Worm (Caenorhabditis elegans): ENCODE measurements around the gene F41C3.7.

F41C3.7 gene

DNA sequence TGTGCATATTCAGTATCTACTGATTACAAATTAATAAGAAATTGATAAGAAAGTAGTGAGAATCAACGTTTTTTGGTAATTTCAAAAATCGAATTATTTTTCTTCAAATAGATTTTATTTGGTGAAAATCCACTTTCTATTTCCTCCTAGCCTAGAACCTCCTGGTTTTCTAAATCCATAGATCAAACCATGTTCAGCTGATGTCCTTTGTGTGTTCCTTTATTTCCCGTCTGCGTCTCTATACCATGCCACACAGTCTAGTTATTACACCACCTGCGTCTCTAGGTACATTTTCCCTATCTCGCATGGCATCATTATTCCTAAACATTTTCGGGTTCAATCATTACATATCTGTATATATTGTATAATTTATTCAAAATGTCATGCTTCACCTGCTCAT, 36.7 kb upstream of the F41C3.7 start, which contains the start of gene F10G7.5:
Gene F10G7.5 (plus strand): TSS at position 286 of the 400 bp plus-strand sequence.
- TF ChIP-seq ztf-4 (tag; optimal IDR thresholded peaks at IDR 0.05) = no peak
- TF ChIP-seq pha-4 (tag; optimal IDR thresholded peaks at IDR 0.05) = no peak
- TF ChIP-seq fos-1 (tag; optimal IDR thresholded peaks at IDR 0.05) = no peak
- no peak for TF ChIP-seq ceh-82 (tag; optimal IDR thresholded peaks at IDR 0.05)
- TF ChIP-seq nhr-67 (tag; optimal IDR thresholded peaks at IDR 0.05) = no peak
- peak; percentile 31 for TF ChIP-seq nfya-1 (tag; optimal IDR thresholded peaks at IDR 0.05; ENCODE audit: insufficient read depth)
- no peak for TF ChIP-seq egl-27 (tag; optimal IDR thresholded peaks at IDR 0.05)
- no peak for TF ChIP-seq fkh-2 (tag; optimal IDR thresholded peaks at IDR 0.05)
- TF ChIP-seq elt-2 (tag; optimal IDR thresholded peaks at IDR 0.05) = peak; percentile 58
- TF ChIP-seq nhr-77 (tag; optimal IDR thresholded peaks at IDR 0.05) = no peak
- no peak for TF ChIP-seq nhr-28 (tag; optimal IDR thresholded peaks at IDR 0.05)
- TF ChIP-seq unc-39 (tag; optimal IDR thresholded peaks at IDR 0.05) = no peak
- TF ChIP-seq sea-2 (GFP tag; optimal IDR thresholded peaks at IDR 0.05) = no peak
- TF ChIP-seq elt-3 (tag; optimal IDR thresholded peaks at IDR 0.05) = no peak
- TF ChIP-seq egl-5 (tag; optimal IDR thresholded peaks at IDR 0.05) = no peak
- no peak for TF ChIP-seq nhr-11 (tag; optimal IDR thresholded peaks at IDR 0.05)

DNA sequence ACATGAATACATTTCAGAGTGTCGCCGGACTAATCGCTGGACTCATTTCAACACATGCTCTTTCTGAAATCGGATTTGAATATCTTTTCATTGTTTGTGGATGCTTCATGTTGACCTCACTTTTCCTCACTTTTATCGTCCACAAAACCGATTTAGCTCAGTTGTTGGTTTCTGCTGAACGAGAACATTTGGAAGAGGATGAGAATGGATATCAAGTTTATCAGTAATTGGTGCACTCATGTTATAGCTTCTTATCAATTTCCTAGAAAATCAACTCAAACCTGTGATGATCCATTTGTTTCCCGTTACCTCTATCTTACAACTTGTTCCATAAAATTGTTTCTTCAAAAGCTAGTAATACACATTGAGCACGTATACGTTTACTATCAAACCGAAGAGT, 33.8 kb upstream of the F41C3.7 start:
- TF ChIP-seq nhr-43 (tag; optimal IDR thresholded peaks at IDR 0.05; ENCODE audit: poor library complexity, severe bottlenecking) (peak; percentile 12), sea-2 (GFP tag; optimal IDR thresholded peaks at IDR 0.05) (no peak), ceh-9 (tag; optimal IDR thresholded peaks at IDR 0.05) (no peak)

- TF ChIP-seq pha-4 (tag; optimal IDR thresholded peaks at IDR 0.05) (peak; percentile 87), ceh-9 (tag; optimal IDR thresholded peaks at IDR 0.05) (no peak), egl-5 (tag; optimal IDR thresholded peaks at IDR 0.05) (peak; percentile 24), mml-1 (tag; optimal IDR thresholded peaks at IDR 0.05) (no peak), fkh-2 (tag; optimal IDR thresholded peaks at IDR 0.05) (no peak), unc-39 (tag; optimal IDR thresholded peaks at IDR 0.05) (no peak), ceh-28 (tag; optimal IDR thresholded peaks at IDR 0.05) (peak; percentile 11), unc-62 (GFP tag; optimal IDR thresholded peaks at IDR 0.05) (no peak), skn-1 (tag; optimal IDR thresholded peaks at IDR 0.05) (peak; percentile 99), elt-3 (tag; optimal IDR thresholded peaks at IDR 0.05) (no peak), eor-1 (tag; optimal IDR thresholded peaks at IDR 0.05) (no peak), hmg-11 (tag; optimal IDR thresholded peaks at IDR 0.05) (no peak), tbx-2 (tag; optimal IDR thresholded peaks at IDR 0.05) (no peak), fkh-10 (GFP tag; optimal IDR thresholded peaks at IDR 0.05) (peak; percentile 2), sea-2 (GFP tag; optimal IDR thresholded peaks at IDR 0.05) (no peak), nfya-1 (tag; optimal IDR thresholded peaks at IDR 0.05; ENCODE audit: insufficient read depth) (peak; percentile 96), nhr-12 (tag; optimal IDR thresholded peaks at IDR 0.05) (no peak), lin-39 (tag; optimal IDR thresholded peaks at IDR 0.05) (peak; percentile 68), nhr-43 (tag; optimal IDR thresholded peaks at IDR 0.05; ENCODE audit: poor library complexity, severe bottlenecking) (peak; percentile 72), ztf-4 (tag; optimal IDR thresholded peaks at IDR 0.05) (no peak), nhr-11 (tag; optimal IDR thresholded peaks at IDR 0.05) (no peak), nhr-25 (tag; optimal IDR thresholded peaks at IDR 0.05) (peak; percentile 78), elt-1 (tag; optimal IDR thresholded peaks at IDR 0.05) (no peak), lsy-12 (tag; optimal IDR thresholded peaks at IDR 0.05) (peak; percentile 69), ceh-16 (tag; optimal IDR thresholded peaks at IDR 0.05) (no peak), fos-1 (tag; optimal IDR thresholded peaks at IDR 0.05) (no peak), mdl-1 (tag; optimal IDR thresholded peaks at IDR 0.05) (no peak), ceh-82 (tag; optimal IDR thresholded peaks at IDR 0.05) (no peak), nhr-28 (tag; optimal IDR thresholded peaks at IDR 0.05) (no peak), jun-1 (tag; optimal IDR thresholded peaks at IDR 0.05) (no peak), pqm-1 (tag; optimal IDR thresholded peaks at IDR 0.05) (peak; percentile 22), elt-2 (tag; optimal IDR thresholded peaks at IDR 0.05) (peak; percentile 41), ztf-11 (tag; optimal IDR thresholded peaks at IDR 0.05) (no peak), egl-27 (tag; optimal IDR thresholded peaks at IDR 0.05) (no peak), nhr-76 (tag; optimal IDR thresholded peaks at IDR 0.05) (no peak), R02D3.7 (tag; optimal IDR thresholded peaks at IDR 0.05) (peak; percentile 43), daf-12 (tag; optimal IDR thresholded peaks at IDR 0.05) (no peak), nhr-67 (tag; optimal IDR thresholded peaks at IDR 0.05) (no peak), nhr-77 (tag; optimal IDR thresholded peaks at IDR 0.05) (no peak), zag-1 (tag; optimal IDR thresholded peaks at IDR 0.05) (no peak), aly-2 (tag; optimal IDR thresholded peaks at IDR 0.05) (no peak), lin-15B (tag; optimal IDR thresholded peaks at IDR 0.05) (peak; percentile 87), snpc-4 (tag; optimal IDR thresholded peaks at IDR 0.05) (peak; percentile 49), nhr-237 (tag; optimal IDR thresholded peaks at IDR 0.05) (no peak), nhr-23 (tag; optimal IDR thresholded peaks at IDR 0.05) (peak; percentile 87), ZK546.5 (tag; optimal IDR thresholded peaks at IDR 0.05) (no peak), ama-1 (optimal IDR thresholded peaks at IDR 0.05) (no peak)
These were observed 31.5 kb upstream of the F41C3.7 start, which contains the start of the genes rpn-5 and scc-1 for ce11 chrII:4698266-4698771. rpn-5 (minus strand) TSS chrII:4698427. scc-1 (plus strand) TSS chrII:4698721.

Data from whole organism, L3 larva.